Worm (Caenorhabditis elegans): ENCODE data around the gene F37A8.5.

- TF ChIP-seq nhr-237 (tag; optimal IDR thresholded peaks at IDR 0.05) (no peak), nhr-129 (tag; optimal IDR thresholded peaks at IDR 0.05) (peak; percentile 59), snpc-4 (tag; optimal IDR thresholded peaks at IDR 0.05) (no peak), ceh-16 (tag; optimal IDR thresholded peaks at IDR 0.05) (no peak), elt-3 (tag; optimal IDR thresholded peaks at IDR 0.05) (no peak), unc-55 (GFP tag; optimal IDR thresholded peaks at IDR 0.05) (no peak), ceh-82 (tag; optimal IDR thresholded peaks at IDR 0.05) (no peak), alr-1 (tag; optimal IDR thresholded peaks at IDR 0.05) (no peak), ama-1 (optimal IDR thresholded peaks at IDR 0.05) (no peak), unc-39 (tag; optimal IDR thresholded peaks at IDR 0.05) (no peak), crh-2 (tag; optimal IDR thresholded peaks at IDR 0.05) (no peak), lin-39 (tag; optimal IDR thresholded peaks at IDR 0.05) (no peak)
Observed at ce11 chrIII:3927450-3927849, 29.0 kb upstream of the F37A8.5 start.
